Worm (Caenorhabditis elegans) whole organism, L4 larva: ENCODE data around the gene R04B5.5.
A peak's percentile ranks its signal among the peaks of the same experiment; 100 is the strongest.

Experiments used
- F37D6.2 ChIP-seq: sonication (generic microtip); optimal IDR thresholded peaks from 2 replicates; lab custom pipeline; 2016; ENCODE audit warnings: mild to moderate bottlenecking, missing genetic modification characterization, missing compliant biosample characterization
- T26A8.4 ChIP-seq: fragments of 200-800 bp; sonication (Bioruptor generic); IDR thresholded peaks from 2 replicates; pipeline ENCODE4 v1.3.6; 2022; ENCODE audit warnings: missing genetic modification characterization, missing compliant biosample characterization
- Y105C5A.15 ChIP-seq: fragments of 200-800 bp; sonication (Bioruptor generic); IDR thresholded peaks from 2 replicates; pipeline ENCODE4 v1.3.6; 2022; ENCODE audit warnings: missing genetic modification characterization, missing compliant biosample characterization
- Y48G9A.11 ChIP-seq: fragments of 200-800 bp; sonication (Bioruptor generic); IDR thresholded peaks from 2 replicates; pipeline ENCODE4 v1.3.6; 2022; ENCODE audit warnings: missing genetic modification reagents, missing genetic modification characterization, missing compliant biosample characterization
- Y5F2A.4 ChIP-seq: fragments of 200-800 bp; sonication (Bioruptor generic); optimal IDR thresholded peaks from 2 replicates; lab custom pipeline; 2018; ENCODE audit warnings: mild to moderate bottlenecking, missing genetic modification characterization, missing compliant biosample characterization
- ZK546.5 ChIP-seq, 2 experiments: sonication (generic microtip); optimal IDR thresholded peaks; 2 replicates each; lab custom pipeline; 2017; ENCODE audit warnings: missing biosample characterization in 2 of 2, missing genetic modification characterization in 2 of 2
- aha-1 ChIP-seq: fragments of 150-350 bp; peaks from one replicate; lab custom pipeline; 2014; ENCODE audit warnings: missing biosample characterization, missing genetic modification characterization
- aly-2 ChIP-seq: sonication (generic microtip); optimal IDR thresholded peaks from 2 replicates; lab custom pipeline; 2018; ENCODE audit warnings: missing biosample characterization, missing genetic modification characterization
- ama-1 ChIP-seq: fragments of 150-350 bp; optimal IDR thresholded peaks from 2 replicates; lab custom pipeline; 2014; ENCODE audit warnings: inconsistent platforms, mixed read lengths
- ceh-28 ChIP-seq: fragments of 150-350 bp; optimal IDR thresholded peaks from 2 replicates; lab custom pipeline; 2014; ENCODE audit warnings: missing biosample characterization, missing genetic modification reagents, missing genetic modification characterization
- ceh-44 ChIP-seq: fragments of 200-800 bp; sonication (Bioruptor generic); IDR thresholded peaks from 2 replicates; pipeline ENCODE4 v1.3.6; 2022; ENCODE audit warnings: missing genetic modification reagents, missing genetic modification characterization, missing compliant biosample characterization
- ceh-62 ChIP-seq: sonication (generic microtip); optimal IDR thresholded peaks from 2 replicates; lab custom pipeline; 2017; ENCODE audit warnings: missing biosample characterization, missing genetic modification characterization
- ceh-82 ChIP-seq: sonication (generic microtip); optimal IDR thresholded peaks from 2 replicates; lab custom pipeline; 2017; ENCODE audit warnings: missing biosample characterization, missing genetic modification characterization
- cey-2 ChIP-seq: sonication (generic microtip); optimal IDR thresholded peaks from 3 replicates; lab custom pipeline; 2017; ENCODE audit warnings: missing genetic modification characterization, mild to moderate bottlenecking, missing compliant biosample characterization, antibody characterized with exemption, borderline replicate concordance; ENCODE audit not compliant: insufficient read depth
- ctbp-1 ChIP-seq: fragments of 200-800 bp; sonication (Bioruptor generic); IDR thresholded peaks from 2 replicates; pipeline ENCODE4 v1.3.6; 2022; ENCODE audit warnings: missing genetic modification reagents, missing genetic modification characterization, missing compliant biosample characterization
- daf-16 ChIP-seq, 3 experiments: sonication (generic microtip); optimal IDR thresholded peaks; 2 replicates each; lab custom pipeline; 2016 to 2017; ENCODE audit warnings: missing genetic modification characterization in 3 of 3, missing genetic modification reagents in 3 of 3, mild to moderate bottlenecking in 2 of 3, missing compliant biosample characterization in 2 of 3, missing biosample characterization in 1 of 3, moderate library complexity in 1 of 3
- dmd-6 ChIP-seq: fragments of 200-800 bp; sonication (Bioruptor generic); IDR thresholded peaks from 2 replicates; pipeline ENCODE4 v1.3.6; 2022; ENCODE audit warnings: missing genetic modification reagents, missing genetic modification characterization, missing compliant biosample characterization
- dmd-8 ChIP-seq: fragments of 200-800 bp; sonication (Bioruptor generic); IDR thresholded peaks from 2 replicates; pipeline ENCODE4 v1.3.6; 2022; ENCODE audit warnings: missing genetic modification characterization, missing compliant biosample characterization
- dve-1 ChIP-seq: sonication (generic microtip); optimal IDR thresholded peaks from 2 replicates; lab custom pipeline; 2017; ENCODE audit warnings: antibody characterized with exemption, mild to moderate bottlenecking, missing genetic modification characterization, missing compliant biosample characterization; ENCODE audit not compliant: insufficient read depth
- egl-27 ChIP-seq: sonication (generic microtip); optimal IDR thresholded peaks from 3 replicates; lab custom pipeline; 2017; ENCODE audit warnings: missing biosample characterization, missing genetic modification reagents, missing genetic modification characterization
- hif-1 ChIP-seq, 2 experiments: sonication (generic microtip); optimal IDR thresholded peaks; 2 replicates each; lab custom pipeline; 2016 to 2017; ENCODE audit warnings: missing compliant biosample characterization in 2 of 2, missing genetic modification characterization in 2 of 2, missing genetic modification reagents in 2 of 2, missing genotype in 2 of 2, mild to moderate bottlenecking in 1 of 2
- hlh-11 ChIP-seq: fragments of 200-800 bp; sonication (Bioruptor generic); optimal IDR thresholded peaks from 2 replicates; lab custom pipeline; 2018; ENCODE audit warnings: mild to moderate bottlenecking, missing genetic modification characterization, missing compliant biosample characterization
- hlh-30 ChIP-seq: sonication (generic microtip); optimal IDR thresholded peaks from 2 replicates; lab custom pipeline; 2017; ENCODE audit warnings: antibody characterized with exemption, mild to moderate bottlenecking, missing genetic modification characterization, missing compliant biosample characterization; ENCODE audit not compliant: insufficient read depth
- lin-1 ChIP-seq: fragments of 200-800 bp; sonication (Bioruptor generic); IDR thresholded peaks from 2 replicates; pipeline ENCODE4 v1.3.6; 2022; ENCODE audit warnings: missing genetic modification reagents, missing genetic modification characterization, missing compliant biosample characterization
- lin-15B ChIP-seq: fragments of 150-350 bp; sonication (generic microtip); optimal IDR thresholded peaks from 3 replicates; lab custom pipeline; 2014; ENCODE audit warnings: missing biosample characterization, missing genetic modification characterization
- lin-38 ChIP-seq: fragments of 200-800 bp; sonication (Bioruptor generic); IDR thresholded peaks from 2 replicates; pipeline ENCODE4 v1.3.6; 2022; ENCODE audit warnings: missing genetic modification reagents, missing genetic modification characterization, missing compliant biosample characterization
- lin-39 ChIP-seq: fragments of 150-350 bp; optimal IDR thresholded peaks from 2 replicates; lab custom pipeline; 2014; ENCODE audit warnings: missing biosample characterization, missing genetic modification reagents, missing genetic modification characterization
- lsy-2 ChIP-seq, 2 experiments: fragments of 150-350 bp in 1 of 2; sonication (generic microtip) in 1 of 2; optimal IDR thresholded peaks; 2 replicates each; lab custom pipeline; 2014 to 2017; ENCODE audit warnings: missing biosample characterization in 2 of 2, missing genetic modification characterization in 2 of 2
- madf-5 ChIP-seq, 2 experiments: fragments of 200-800 bp; sonication (Bioruptor generic); IDR thresholded peaks; 2 replicates each; pipeline ENCODE4 v1.3.6; 2022; ENCODE audit warnings: missing compliant biosample characterization in 2 of 2, missing genetic modification characterization in 2 of 2
- madf-9 ChIP-seq: fragments of 200-800 bp; sonication (Bioruptor generic); conservative IDR thresholded peaks from 2 replicates; pipeline ENCODE4 v1.3.6; 2022; ENCODE audit warnings: missing genetic modification reagents, missing genetic modification characterization, missing compliant biosample characterization
- mdl-1 ChIP-seq, 2 experiments: fragments of 150-350 bp in 1 of 2; sonication (generic microtip) in 1 of 2; optimal IDR thresholded peaks; 2 replicates each; lab custom pipeline; 2014 to 2017; ENCODE audit warnings: missing biosample characterization in 2 of 2, missing genetic modification characterization in 2 of 2
- mxl-3 ChIP-seq: fragments of 200-800 bp; sonication (Bioruptor generic); optimal IDR thresholded peaks from 2 replicates; lab custom pipeline; 2018; ENCODE audit warnings: mild to moderate bottlenecking, missing genetic modification characterization, missing compliant biosample characterization
- nhr-102 ChIP-seq: sonication (generic microtip); optimal IDR thresholded peaks from 2 replicates; lab custom pipeline; 2016; ENCODE audit warnings: mild to moderate bottlenecking, missing genetic modification characterization, moderate library complexity, missing compliant biosample characterization
- nhr-11 ChIP-seq: fragments of 150-350 bp; optimal IDR thresholded peaks from 2 replicates; lab custom pipeline; 2014; ENCODE audit warnings: missing biosample characterization, missing genetic modification characterization
- nhr-111 ChIP-seq: fragments of 200-800 bp; sonication (Bioruptor generic); optimal IDR thresholded peaks from 2 replicates; lab custom pipeline; 2018; ENCODE audit warnings: mild to moderate bottlenecking, missing genetic modification characterization, missing compliant biosample characterization
- nhr-25 ChIP-seq: sonication (generic microtip); optimal IDR thresholded peaks from 2 replicates; lab custom pipeline; 2017; ENCODE audit warnings: missing genetic modification characterization, mild to moderate bottlenecking, missing compliant biosample characterization, antibody characterized with exemption, moderate library complexity, borderline replicate concordance; ENCODE audit not compliant: insufficient read depth
- nhr-28 ChIP-seq: fragments of 150-350 bp; optimal IDR thresholded peaks from 2 replicates; lab custom pipeline; 2014; ENCODE audit warnings: missing biosample characterization, missing genetic modification characterization
- nhr-48 ChIP-seq: sonication (generic microtip); optimal IDR thresholded peaks from 2 replicates; lab custom pipeline; 2016; ENCODE audit warnings: mild to moderate bottlenecking, missing genetic modification characterization, missing compliant biosample characterization
- nhr-6 ChIP-seq: fragments of 150-350 bp; optimal IDR thresholded peaks from 2 replicates; lab custom pipeline; 2014; ENCODE audit warnings: missing biosample characterization, missing genetic modification characterization
- nhr-76 ChIP-seq: fragments of 150-350 bp; optimal IDR thresholded peaks from 2 replicates; lab custom pipeline; 2014; ENCODE audit warnings: missing biosample characterization, missing genetic modification characterization
- pqm-1 ChIP-seq: sonication (generic microtip); optimal IDR thresholded peaks from 2 replicates; lab custom pipeline; 2017; ENCODE audit warnings: missing biosample characterization, missing genetic modification characterization
- sdz-12 ChIP-seq: fragments of 200-800 bp; sonication (Bioruptor generic); optimal IDR thresholded peaks from 2 replicates; lab custom pipeline; 2018; ENCODE audit warnings: mild to moderate bottlenecking, missing genetic modification characterization, missing compliant biosample characterization
- spr-1 ChIP-seq: sonication (generic microtip); optimal IDR thresholded peaks from 2 replicates; lab custom pipeline; 2016; ENCODE audit warnings: mild to moderate bottlenecking, missing genetic modification characterization, missing compliant biosample characterization
- tag-97 ChIP-seq: fragments of 200-800 bp; sonication (Bioruptor generic); IDR thresholded peaks from 2 replicates; pipeline ENCODE4 v1.3.6; 2022; ENCODE audit warnings: missing genetic modification characterization, missing compliant biosample characterization
- unc-62 ChIP-seq, 3 experiments: fragments of 150-350 bp in 1 of 3; sonication (generic microtip); optimal IDR thresholded peaks in 2 of 3; peaks in 1 of 3; 1 replicate in 1 of 3; 2 replicates in 2 of 3; lab custom pipeline; 2014 to 2017; ENCODE audit warnings: missing biosample characterization in 3 of 3, missing genetic modification characterization in 3 of 3, missing genetic modification reagents in 3 of 3, missing genotype in 1 of 3
- zag-1 ChIP-seq: fragments of 150-350 bp; optimal IDR thresholded peaks from 2 replicates; lab custom pipeline; 2014; ENCODE audit warnings: missing biosample characterization, missing genetic modification characterization
- zip-2 ChIP-seq: fragments of 150-350 bp; optimal IDR thresholded peaks from 2 replicates; lab custom pipeline; 2014; ENCODE audit warnings: missing biosample characterization, missing genetic modification characterization
- ztf-11 ChIP-seq: fragments of 150-350 bp; optimal IDR thresholded peaks from 2 replicates; lab custom pipeline; 2014; ENCODE audit warnings: missing biosample characterization, missing genetic modification characterization

Gene R04B5.5

DNA sequence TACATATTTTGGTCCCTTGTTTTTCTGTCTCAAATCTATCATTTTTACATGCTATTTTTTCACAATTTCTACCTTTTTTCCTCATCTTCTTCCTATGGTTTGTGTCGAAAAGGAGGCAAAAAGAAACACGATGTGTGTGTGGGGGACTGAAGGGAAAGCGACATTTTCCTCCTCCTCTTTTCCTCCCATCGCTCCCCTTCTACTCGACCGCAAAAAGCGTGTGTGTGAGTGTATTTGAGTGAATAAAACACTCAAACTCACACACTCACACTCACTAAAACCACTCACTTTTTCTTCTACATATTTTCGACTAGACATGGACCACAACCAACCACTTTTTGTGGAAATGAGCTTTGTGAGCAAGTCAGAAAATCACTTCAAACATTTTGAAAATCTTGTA is 45.8 kb upstream of the R04B5.5 start (continued):
- TF ChIP-seq Y5F2A.4 (GFP tag; lab: Kevin White, UChicago) (no peak), Y48G9A.11 (GFP tag; lab: Robert Waterston, UW) (no peak), nhr-28 (tag; lab: Kevin White, UChicago) (peak; percentile 38), ztf-11 (no peak), sdz-12 (GFP tag; lab: Kevin White, UChicago) (no peak), lin-39 (no peak), mdl-1 (tag; optimal IDR thresholded peaks at IDR 0.05; lab: Kevin White, UChicago) (no peak), tag-97 (GFP tag; lab: Robert Waterston, UW) (no peak), ama-1 (lab: Kevin White, UChicago) (no peak)

DNA sequence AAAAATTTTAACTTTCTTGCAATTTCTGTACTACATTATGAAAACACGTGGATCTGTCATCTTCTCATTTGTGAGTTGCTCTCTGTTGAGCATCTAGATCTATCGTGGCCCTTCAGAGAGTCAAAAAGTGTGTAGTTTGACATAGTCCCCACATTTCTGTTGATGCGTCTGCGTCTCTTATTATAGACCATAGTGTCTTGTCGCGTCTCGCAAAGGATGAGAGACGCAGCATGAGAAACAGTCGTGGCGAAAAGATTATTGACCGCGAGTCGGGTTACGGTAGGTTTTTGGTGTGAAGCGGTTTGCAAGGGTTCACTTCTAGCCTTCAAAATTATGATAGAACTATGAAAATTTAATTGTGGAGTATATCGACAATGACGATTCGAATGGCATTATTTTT is 45.0 kb upstream of the R04B5.5 start:
- TF ChIP-seq unc-62 (GFP tag; optimal IDR thresholded peaks at IDR 0.05 in 1 of 2; lab: Kevin White, UChicago) (peak in 1 of 2 experiments; percentile 97), unc-62 (tag; optimal IDR thresholded peaks at IDR 0.05; lab: Kevin White, UChicago) (no peak), ceh-62 (tag; lab: Kevin White, UChicago) (no peak), sdz-12 (GFP tag; lab: Kevin White, UChicago) (no peak), lin-15B (tag; lab: Kevin White, UChicago) (no peak), lin-38 (GFP tag; lab: Robert Waterston, UW) (no peak), lin-1 (GFP tag; lab: Robert Waterston, UW) (no peak), T26A8.4 (GFP tag; lab: Robert Waterston, UW) (peak; percentile 38; the same call in 1 of the 2 replicates), F37D6.2 (tag; lab: Kevin White, UChicago) (no peak), spr-1 (peak; percentile 10), nhr-111 (no peak), nhr-11 (peak; percentile 46), madf-9 (GFP tag; lab: Robert Waterston, UW) (no peak), egl-27 (tag; lab: Kevin White, UChicago) (no peak), zag-1 (no peak), lin-39 (no peak), daf-16 (GFP tag; optimal IDR thresholded peaks at IDR 0.05; lab: Kevin White, UChicago) (no peak), daf-16 (tag; optimal IDR thresholded peaks at IDR 0.05; lab: Kevin White, UChicago) (peak; percentile 61), nhr-102 (tag; lab: Kevin White, UChicago) (peak; percentile 6), hlh-30 (tag; lab: Kevin White, UChicago) (peak; percentile 76), nhr-76 (tag; lab: Kevin White, UChicago) (no peak), dve-1 (tag; lab: Kevin White, UChicago) (peak; percentile 75), hlh-11 (tag; lab: Kevin White, UChicago) (peak; percentile 66), pqm-1 (tag; lab: Kevin White, UChicago) (no peak), lsy-2 (tag; optimal IDR thresholded peaks at IDR 0.05; lab: Kevin White, UChicago) (peak; percentile 87 to 97), nhr-28 (tag; lab: Kevin White, UChicago) (peak; percentile 49), ceh-28 (tag; lab: Kevin White, UChicago) (peak; percentile 33), Y105C5A.15 (GFP tag; lab: Robert Waterston, UW) (no peak), aha-1 (tag; lab: Kevin White, UChicago) (peak; percentile 97), ctbp-1 (GFP tag; lab: Robert Waterston, UW) (peak; percentile 50; the same call in 1 of the 2 replicates), hif-1 (tag; optimal IDR thresholded peaks at IDR 0.05; lab: Kevin White, UChicago) (peak in 1 of 2 experiments; percentile 47), nhr-48 (tag; lab: Kevin White, UChicago) (peak; percentile 15), dmd-6 (GFP tag; lab: Robert Waterston, UW) (peak; percentile 61), ZK546.5 (tag; optimal IDR thresholded peaks at IDR 0.05; lab: Kevin White, UChicago) (no peak), dmd-8 (GFP tag; lab: Robert Waterston, UW) (no peak), cey-2 (tag; lab: Kevin White, UChicago) (no peak), nhr-25 (no peak), ceh-82 (tag; lab: Kevin White, UChicago) (no peak), ceh-44 (GFP tag; lab: Robert Waterston, UW) (no peak), Y48G9A.11 (GFP tag; lab: Robert Waterston, UW) (no peak), mxl-3 (GFP tag; lab: Kevin White, UChicago) (peak; percentile 57), nhr-6 (peak; percentile 70), aly-2 (tag; lab: Kevin White, UChicago) (no peak), zip-2 (no peak), madf-5 (GFP tag; IDR thresholded peaks at IDR 0.05; lab: Robert Waterston, UW) (no peak)
